Fruit fly (Drosophila melanogaster) whole organism, embryonic: Measurements from ENCODE around the gene RpL13.
A peak's percentile ranks its signal among the peaks of the same experiment; 100 is the strongest.

Experiments used
- Ada2b ChIP-seq: fragments of 200-800 bp; sonication (Bioruptor generic); IDR thresholded peaks from 2 replicates; pipeline ENCODE4 v1.3.6; 2022; ENCODE audit warnings: missing biosample characterization, missing genetic modification characterization
- Asciz ChIP-seq: fragments of 200-800 bp; sonication (Bioruptor generic); optimal IDR thresholded peaks from 2 replicates; lab custom pipeline; 2017; ENCODE audit warnings: missing biosample characterization, mild to moderate bottlenecking, missing genetic modification characterization, missing genetic modification reagents
- Atf6 ChIP-seq: fragments of 200-800 bp; sonication (Bioruptor generic); IDR thresholded peaks from 2 replicates; pipeline ENCODE4 v1.3.6; 2022; ENCODE audit warnings: missing biosample characterization, missing genetic modification characterization
- CG10543 ChIP-seq: fragments of 200-800 bp; sonication (Bioruptor generic); optimal IDR thresholded peaks from 3 replicates; lab custom pipeline; 2017; ENCODE audit warnings: missing biosample characterization, mild to moderate bottlenecking, missing genetic modification characterization, moderate library complexity
- CG15269 ChIP-seq: fragments of 200-800 bp; sonication (Bioruptor generic); optimal IDR thresholded peaks from 2 replicates; lab custom pipeline; 2018; ENCODE audit warnings: missing biosample characterization, mild to moderate bottlenecking, missing genetic modification characterization, moderate library complexity
- CG16779 ChIP-seq: fragments of 200-800 bp; sonication (Bioruptor generic); IDR thresholded peaks from 2 replicates; pipeline ENCODE4 v1.3.6; 2022; ENCODE audit warnings: missing biosample characterization, missing genetic modification characterization
- CG18011 ChIP-seq: fragments of 200-800 bp; sonication (Bioruptor generic); optimal IDR thresholded peaks from 2 replicates; lab custom pipeline; 2017; ENCODE audit warnings: missing biosample characterization, missing genetic modification characterization, mild to moderate bottlenecking, moderate library complexity, missing genotype
- CG2678 ChIP-seq: fragments of 200-800 bp; sonication (Bioruptor generic); optimal IDR thresholded peaks from 3 replicates; lab custom pipeline; 2019; ENCODE audit warnings: missing biosample characterization, mild to moderate bottlenecking, missing genetic modification characterization, moderate library complexity
- CG30020 ChIP-seq: fragments of 200-800 bp; optimal IDR thresholded peaks from 2 replicates; lab custom pipeline; 2019; ENCODE audit warnings: missing biosample characterization, mild to moderate bottlenecking, missing genetic modification characterization, moderate library complexity
- CG34376 ChIP-seq: fragments of 200-800 bp; sonication (Bioruptor generic); optimal IDR thresholded peaks from 2 replicates; lab custom pipeline; 2018; ENCODE audit warnings: missing biosample characterization, mild to moderate bottlenecking, missing genetic modification characterization
- CG34422 ChIP-seq: fragments of 200-800 bp; sonication (Bioruptor generic); IDR thresholded peaks from 3 replicates; pipeline ENCODE4 v1.3.6; 2022; ENCODE audit warnings: missing biosample characterization, missing genetic modification characterization
- CG4820 ChIP-seq: fragments of 200-800 bp; sonication (Bioruptor generic); optimal IDR thresholded peaks from 3 replicates; lab custom pipeline; 2016; ENCODE audit warnings: missing biosample characterization, missing genetic modification characterization
- CG4854 ChIP-seq: fragments of 200-800 bp; sonication (Bioruptor generic); optimal IDR thresholded peaks from 2 replicates; lab custom pipeline; 2016; ENCODE audit warnings: missing biosample characterization, missing genetic modification characterization, inconsistent platforms
- CG5953 ChIP-seq: fragments of 200-800 bp; sonication (Bioruptor generic); IDR thresholded peaks from 2 replicates; pipeline ENCODE4 v1.3.6; 2022; ENCODE audit warnings: missing biosample characterization, missing genetic modification characterization
- CG6689 ChIP-seq: fragments of 200-800 bp; sonication (Bioruptor generic); IDR thresholded peaks from 2 replicates; pipeline ENCODE4 v1.3.6; 2022; ENCODE audit warnings: missing biosample characterization, missing genetic modification characterization
- CG8924 ChIP-seq: fragments of 200-800 bp; optimal IDR thresholded peaks from 3 replicates; lab custom pipeline; 2019; ENCODE audit warnings: missing biosample characterization, mild to moderate bottlenecking, missing genetic modification characterization, moderate library complexity
- CG9609 ChIP-seq: fragments of 200-800 bp; sonication (Bioruptor generic); optimal IDR thresholded peaks from 3 replicates; lab custom pipeline; 2016; ENCODE audit warnings: missing biosample characterization, missing genetic modification characterization
- CG9876 ChIP-seq: fragments of 200-800 bp; sonication (Bioruptor generic); optimal IDR thresholded peaks from 2 replicates; lab custom pipeline; 2016; ENCODE audit warnings: missing biosample characterization, missing genetic modification characterization
- D19A ChIP-seq: fragments of 200-800 bp; optimal IDR thresholded peaks from 3 replicates; lab custom pipeline; 2019; ENCODE audit warnings: missing biosample characterization, mild to moderate bottlenecking, missing genetic modification characterization, moderate library complexity
- Dip2 ChIP-seq: fragments of 200-800 bp; sonication (Bioruptor generic); IDR thresholded peaks from 2 replicates; pipeline ENCODE4 v1.3.6; 2022; ENCODE audit warnings: missing biosample characterization, missing genetic modification characterization
- Doc3 ChIP-seq: fragments of 200-800 bp; sonication (Bioruptor generic); IDR thresholded peaks from 3 replicates; pipeline ENCODE4 v1.3.6; 2022; ENCODE audit warnings: missing biosample characterization, missing genetic modification characterization; ENCODE audit not compliant: partially characterized antibody
- Drgx ChIP-seq: fragments of 200-800 bp; sonication (Bioruptor generic); IDR thresholded peaks from 2 replicates; pipeline ENCODE4 v1.3.6; 2022; ENCODE audit warnings: missing biosample characterization, missing genetic modification characterization
- ERR ChIP-seq: fragments of 200-800 bp; sonication (Bioruptor generic); optimal IDR thresholded peaks from 2 replicates; lab custom pipeline; 2016; ENCODE audit warnings: missing biosample characterization, missing genetic modification characterization
- H15 ChIP-seq: fragments of 200-800 bp; sonication (Bioruptor generic); IDR thresholded peaks from 3 replicates; pipeline ENCODE4 v1.3.6; 2022; ENCODE audit warnings: missing biosample characterization, missing genetic modification characterization
- Hmx ChIP-seq: fragments of 200-800 bp; sonication (Bioruptor generic); optimal IDR thresholded peaks from 2 replicates; lab custom pipeline; 2016; ENCODE audit warnings: missing biosample characterization, missing genetic modification characterization
- Kr ChIP-seq: fragments of 200-800 bp; sonication (Bioruptor generic); optimal IDR thresholded peaks from 2 replicates; lab custom pipeline; 2017; ENCODE audit warnings: missing biosample characterization, mild to moderate bottlenecking, missing genetic modification characterization
- MTF-1 ChIP-seq: fragments of 200-800 bp; sonication (Bioruptor generic); optimal IDR thresholded peaks from 2 replicates; lab custom pipeline; 2018; ENCODE audit warnings: missing biosample characterization, mild to moderate bottlenecking, missing genetic modification characterization, borderline replicate concordance
- Mad ChIP-seq: fragments of 200-800 bp; sonication (Bioruptor generic); optimal IDR thresholded peaks from 2 replicates; lab custom pipeline; 2016; ENCODE audit warnings: missing biosample characterization, missing genetic modification characterization
- Myb ChIP-seq: fragments of 200-800 bp; sonication (Bioruptor generic); optimal IDR thresholded peaks from 2 replicates; lab custom pipeline; 2016; ENCODE audit warnings: missing biosample characterization, missing genetic modification characterization
- NC2β ChIP-seq: fragments of 200-800 bp; sonication (Bioruptor generic); optimal IDR thresholded peaks from 2 replicates; lab custom pipeline; 2016; ENCODE audit warnings: missing biosample characterization, missing genetic modification characterization
- Trl ChIP-seq, 3 experiments: fragments of >200 bp in 2 of 3; fragments of 200-800 bp in 1 of 3; sonication (Bioruptor generic) in 1 of 3; optimal IDR thresholded peaks; 2 replicates in 1 of 3; 3 replicates in 2 of 3; lab custom pipeline; 2016 to 2017; ENCODE audit warnings: missing biosample characterization in 1 of 3, missing genetic modification characterization in 1 of 3
- ash1 ChIP-seq: fragments of 200-800 bp; sonication (Bioruptor generic); optimal IDR thresholded peaks from 2 replicates; lab custom pipeline; 2018; ENCODE audit warnings: missing biosample characterization, mild to moderate bottlenecking, missing genetic modification characterization
- bowl ChIP-seq: fragments of 200-800 bp; sonication (Bioruptor generic); IDR thresholded peaks from 2 replicates; pipeline ENCODE4 v1.3.6; 2022; ENCODE audit warnings: missing biosample characterization, missing genetic modification characterization
- ci ChIP-seq: fragments of 200-800 bp; sonication (Bioruptor generic); IDR thresholded peaks from 3 replicates; pipeline ENCODE4 v1.3.6; 2022; ENCODE audit warnings: missing biosample characterization, missing genetic modification characterization
- dan ChIP-seq: fragments of 200-800 bp; sonication (Bioruptor generic); IDR thresholded peaks from 2 replicates; pipeline ENCODE4 v1.3.6; 2022; ENCODE audit warnings: missing biosample characterization, missing genetic modification characterization
- dysf ChIP-seq: fragments of 200-800 bp; sonication (Bioruptor generic); IDR thresholded peaks from 3 replicates; pipeline ENCODE4 v1.3.6; 2022; ENCODE audit warnings: missing biosample characterization, missing genetic modification characterization
- ems ChIP-seq: fragments of 200-800 bp; sonication (Bioruptor generic); optimal IDR thresholded peaks from 3 replicates; lab custom pipeline; 2016; ENCODE audit warnings: missing biosample characterization, missing genetic modification characterization
- fd96Cb ChIP-seq: fragments of 200-800 bp; sonication (Bioruptor generic); optimal IDR thresholded peaks from 2 replicates; lab custom pipeline; 2018; ENCODE audit warnings: missing biosample characterization, mild to moderate bottlenecking, missing genetic modification characterization, moderate library complexity
- gfzf ChIP-seq: fragments of 200-800 bp; sonication (Bioruptor generic); optimal IDR thresholded peaks from 2 replicates; lab custom pipeline; 2016; ENCODE audit warnings: missing biosample characterization, mild to moderate bottlenecking, missing genetic modification characterization, moderate library complexity
- kay ChIP-seq: fragments of 200-800 bp; sonication (Bioruptor generic); optimal IDR thresholded peaks from 2 replicates; lab custom pipeline; 2016; ENCODE audit warnings: missing biosample characterization, missing genetic modification characterization
- lbe ChIP-seq: fragments of 200-800 bp; sonication (Bioruptor generic); optimal IDR thresholded peaks from 2 replicates; lab custom pipeline; 2016; ENCODE audit warnings: missing biosample characterization, mild to moderate bottlenecking, missing genetic modification characterization
- lola ChIP-seq, 3 experiments: fragments of >200 bp in 2 of 3; fragments of 200-800 bp in 1 of 3; sonication (Bioruptor generic) in 1 of 3; optimal IDR thresholded peaks; 2 replicates each; lab custom pipeline; 2017 to 2019; ENCODE audit warnings: missing biosample characterization in 3 of 3, missing genetic modification characterization in 3 of 3, mild to moderate bottlenecking in 1 of 3, moderate library complexity in 1 of 3
- mam ChIP-seq: fragments of 200-800 bp; sonication (Bioruptor generic); optimal IDR thresholded peaks from 3 replicates; lab custom pipeline; 2016; ENCODE audit warnings: missing biosample characterization, missing genetic modification characterization
- nmo ChIP-seq: fragments of 200-800 bp; sonication (Bioruptor generic); optimal IDR thresholded peaks from 2 replicates; lab custom pipeline; 2018; ENCODE audit warnings: missing biosample characterization, mild to moderate bottlenecking, missing genetic modification characterization, moderate library complexity
- rib ChIP-seq: fragments of 200-800 bp; sonication (Bioruptor generic); IDR thresholded peaks from 2 replicates; pipeline ENCODE4 v1.3.6; 2022; ENCODE audit warnings: missing biosample characterization, missing genetic modification characterization
- row ChIP-seq: fragments of 200-800 bp; sonication (Bioruptor generic); IDR thresholded peaks from 3 replicates; pipeline ENCODE4 v1.3.6; 2022; ENCODE audit warnings: missing biosample characterization, missing genetic modification characterization
- seq ChIP-seq: fragments of 200-800 bp; sonication (Bioruptor generic); IDR thresholded peaks from 2 replicates; pipeline ENCODE4 v1.3.6; 2022; ENCODE audit warnings: missing biosample characterization, missing genetic modification characterization
- sim ChIP-seq: fragments of 200-800 bp; sonication (Bioruptor generic); IDR thresholded peaks from 2 replicates; pipeline ENCODE4 v1.3.6; 2022; ENCODE audit warnings: missing biosample characterization, missing genetic modification characterization
- sima ChIP-seq: fragments of 200-800 bp; sonication (Bioruptor generic); optimal IDR thresholded peaks from 2 replicates; lab custom pipeline; 2016; ENCODE audit warnings: missing biosample characterization, missing genetic modification characterization
- slbo ChIP-seq: fragments of 200-800 bp; sonication (Bioruptor generic); IDR thresholded peaks from 2 replicates; pipeline ENCODE4 v1.3.6; 2022; ENCODE audit warnings: missing biosample characterization, missing genetic modification characterization
- slou ChIP-seq: fragments of 200-800 bp; sonication (Bioruptor generic); optimal IDR thresholded peaks from 3 replicates; lab custom pipeline; 2016; ENCODE audit warnings: missing biosample characterization, missing genetic modification characterization
- sob ChIP-seq: fragments of 200-800 bp; sonication (Bioruptor generic); IDR thresholded peaks from 2 replicates; pipeline ENCODE4 v1.3.6; 2022; ENCODE audit warnings: missing biosample characterization, missing genetic modification characterization

The RpL13 gene

dm6 chr2L:9943521-9943920 lies 23.6 kb upstream of the RpL13 start (continued):
- TF ChIP-seq CG6689 (GFP tag; lab: Robert Waterston, UW) = no peak
- no peak for TF ChIP-seq sima
- TF ChIP-seq H15 (GFP tag; lab: Robert Waterston, UW) = no peak
- TF ChIP-seq dysf (GFP tag; lab: Robert Waterston, UW) = no peak
- TF ChIP-seq CG8924 (tag; lab: Kevin White, UChicago) = no peak
- no peak for TF ChIP-seq MTF-1 (GFP tag; lab: Kevin White, UChicago)
- TF ChIP-seq Myb = no peak
- TF ChIP-seq Ada2b = no peak
- 0 out of 2 replicates have a peak, but pooled peaks have one; percentile 16 for TF ChIP-seq sob
- peak; percentile 52 for TF ChIP-seq CG10543 (GFP tag; lab: Kevin White, UChicago)
- no peak for TF ChIP-seq ash1 (GFP tag; lab: Kevin White, UChicago)
- TF ChIP-seq fd96Cb (tag; lab: Kevin White, UChicago) = no peak
- peak; percentile 96 for TF ChIP-seq D19A
- no peak for TF ChIP-seq NC2β (GFP tag; lab: Kevin White, UChicago)
- TF ChIP-seq CG34422 (GFP tag; lab: Robert Waterston, UW) = no peak
- no peak for TF ChIP-seq slou (GFP tag; lab: Kevin White, UChicago)
- TF ChIP-seq seq (GFP tag; lab: Robert Waterston, UW) = no peak
- TF ChIP-seq CG9609 (GFP tag; lab: Kevin White, UChicago) = no peak
- peak; percentile 73 for TF ChIP-seq rib (GFP tag; lab: Robert Waterston, UW)
- no peak for TF ChIP-seq CG15269
- TF ChIP-seq row = peak; percentile 76
- TF ChIP-seq gfzf (GFP tag; lab: Kevin White, UChicago) = no peak
- TF ChIP-seq Drgx = no peak
- no peak for TF ChIP-seq ERR (GFP tag; lab: Kevin White, UChicago)
- TF ChIP-seq CG30020 = no peak
- no peak for TF ChIP-seq CG4854 (GFP tag; lab: Kevin White, UChicago)
- TF ChIP-seq Atf6 (GFP tag; lab: Robert Waterston, UW) = peak; percentile 62; the same call in 1 of the 2 replicates
- TF ChIP-seq dan = no peak
- no peak for TF ChIP-seq nmo (GFP tag; lab: Kevin White, UChicago)
- no peak; the same call in 1 of the 2 replicates for TF ChIP-seq slbo
- TF ChIP-seq ems (GFP tag; lab: Kevin White, UChicago) = no peak
- peak; percentile 42 for TF ChIP-seq CG2678
- no peak for TF ChIP-seq ci (GFP tag; lab: Robert Waterston, UW)
- TF ChIP-seq CG18011 = no peak
- TF ChIP-seq kay (GFP tag; lab: Kevin White, UChicago) = peak; percentile 56
- TF ChIP-seq lola (GFP tag; optimal IDR thresholded peaks at IDR 0.05; lab: Kevin White, UChicago) = no peak
- no peak for TF ChIP-seq CG4820
- TF ChIP-seq CG34376 (GFP tag; lab: Kevin White, UChicago) = peak; percentile 84
- TF ChIP-seq Asciz (GFP tag; lab: Kevin White, UChicago) = no peak
- TF ChIP-seq Kr (GFP tag; lab: Kevin White, UChicago) = no peak
- TF ChIP-seq Trl (optimal IDR thresholded peaks at IDR 0.05; lab: Kevin White, UChicago) = no peak
- TF ChIP-seq Trl (GFP tag; optimal IDR thresholded peaks at IDR 0.05; lab: Kevin White, UChicago) = no peak
- TF ChIP-seq CG5953 = no peak
- no peak for TF ChIP-seq Doc3 (GFP tag; lab: Robert Waterston, UW)
- peak; percentile 50 for TF ChIP-seq mam (GFP tag; lab: Kevin White, UChicago)
- TF ChIP-seq lbe (GFP tag; lab: Kevin White, UChicago) = no peak
- no peak for TF ChIP-seq Hmx (GFP tag; lab: Kevin White, UChicago)
- no peak for TF ChIP-seq Mad
- TF ChIP-seq Dip2 (GFP tag; lab: Robert Waterston, UW) = no peak
- no peak for TF ChIP-seq bowl (GFP tag; lab: Robert Waterston, UW)
- no peak for TF ChIP-seq CG16779 (GFP tag; lab: Robert Waterston, UW)
- TF ChIP-seq CG9876 (GFP tag; lab: Kevin White, UChicago) = no peak
- TF ChIP-seq sim (GFP tag; lab: Robert Waterston, UW) = no peak
